Fruit fly (Drosophila melanogaster) whole organism, embryonic: Measurements from ENCODE around the gene CG17202.

Experiments used
- ATbp ChIP-seq: fragments of 200-800 bp; sonication (Bioruptor generic); optimal IDR thresholded peaks from 2 replicates; lab custom pipeline; 2017; ENCODE audit warnings: missing biosample characterization, mild to moderate bottlenecking, missing genetic modification characterization, missing genetic modification reagents
- B-H2 ChIP-seq: fragments of 200-800 bp; sonication (Bioruptor generic); optimal IDR thresholded peaks from 2 replicates; lab custom pipeline; 2018; ENCODE audit warnings: missing biosample characterization, mild to moderate bottlenecking, missing genetic modification characterization
- Bgb ChIP-seq: fragments of 200-800 bp; sonication (Bioruptor generic); IDR thresholded peaks from 2 replicates; pipeline ENCODE4 v1.3.6; 2022; ENCODE audit warnings: missing biosample characterization, missing genetic modification characterization; ENCODE audit not compliant: partially characterized antibody
- CG10462 ChIP-seq: fragments of 200-800 bp; sonication (Bioruptor generic); optimal IDR thresholded peaks from 2 replicates; lab custom pipeline; 2016; ENCODE audit warnings: missing biosample characterization, missing genetic modification characterization
- CG11696 ChIP-seq: fragments of 200-800 bp; sonication (Bioruptor generic); IDR thresholded peaks from 2 replicates; pipeline ENCODE4 v1.3.6; 2022; ENCODE audit warnings: missing biosample characterization, missing genetic modification characterization
- CG12104 ChIP-seq: fragments of 200-800 bp; sonication (Bioruptor generic); optimal IDR thresholded peaks from 3 replicates; lab custom pipeline; 2016; ENCODE audit warnings: missing biosample characterization, missing genetic modification characterization
- CG12391 ChIP-seq: fragments of 200-800 bp; sonication (Bioruptor generic); optimal IDR thresholded peaks from 3 replicates; lab custom pipeline; 2018; ENCODE audit warnings: missing biosample characterization, mild to moderate bottlenecking, missing genetic modification characterization, moderate library complexity
- CG13624 ChIP-seq: fragments of 200-800 bp; sonication (Bioruptor generic); optimal IDR thresholded peaks from 2 replicates; lab custom pipeline; 2016; ENCODE audit warnings: missing biosample characterization, missing genetic modification characterization
- CG13775 ChIP-seq: fragments of 200-800 bp; sonication (Bioruptor generic); optimal IDR thresholded peaks from 3 replicates; lab custom pipeline; 2017; ENCODE audit warnings: missing biosample characterization, mild to moderate bottlenecking, missing genetic modification characterization
- CG16815 ChIP-seq: fragments of 200-800 bp; sonication (Bioruptor generic); optimal IDR thresholded peaks from 3 replicates; lab custom pipeline; 2017; ENCODE audit warnings: missing biosample characterization, mild to moderate bottlenecking, missing genetic modification characterization
- CG17359 ChIP-seq: fragments of 200-800 bp; sonication (Bioruptor generic); optimal IDR thresholded peaks from 3 replicates; lab custom pipeline; 2018; ENCODE audit warnings: missing biosample characterization, mild to moderate bottlenecking, missing genetic modification characterization, moderate library complexity
- CG31388 ChIP-seq: fragments of 200-800 bp; sonication (Bioruptor generic); optimal IDR thresholded peaks from 2 replicates; lab custom pipeline; 2016; ENCODE audit warnings: missing biosample characterization, missing genetic modification characterization
- CG32532 ChIP-seq: fragments of 200-800 bp; sonication (Bioruptor generic); IDR thresholded peaks from 2 replicates; pipeline ENCODE4 v1.3.6; 2022; ENCODE audit warnings: missing biosample characterization, missing genetic modification characterization
- CG33213 ChIP-seq: fragments of 200-800 bp; sonication (Bioruptor generic); optimal IDR thresholded peaks from 3 replicates; lab custom pipeline; 2016; ENCODE audit warnings: missing biosample characterization, missing genetic modification characterization
- CG34224 ChIP-seq: fragments of 200-800 bp; sonication (Bioruptor generic); IDR thresholded peaks from 3 replicates; pipeline ENCODE4 v1.3.6; 2022; ENCODE audit warnings: missing biosample characterization, missing genetic modification characterization; ENCODE audit not compliant: partially characterized antibody
- CG3838 ChIP-seq: fragments of 200-800 bp; sonication (Bioruptor generic); optimal IDR thresholded peaks from 3 replicates; lab custom pipeline; 2016; ENCODE audit warnings: missing biosample characterization, missing genetic modification characterization
- CG4328 ChIP-seq: fragments of 200-800 bp; sonication (Bioruptor generic); optimal IDR thresholded peaks from 3 replicates; lab custom pipeline; 2017; ENCODE audit warnings: missing biosample characterization, missing genetic modification reagents, missing genetic modification characterization
- CG5953 ChIP-seq: fragments of 200-800 bp; sonication (Bioruptor generic); IDR thresholded peaks from 2 replicates; pipeline ENCODE4 v1.3.6; 2022; ENCODE audit warnings: missing biosample characterization, missing genetic modification characterization
- CG8089 ChIP-seq: fragments of 200-800 bp; sonication (Bioruptor generic); optimal IDR thresholded peaks from 3 replicates; lab custom pipeline; 2016; ENCODE audit warnings: missing biosample characterization, missing genetic modification characterization
- D ChIP-seq, 2 experiments: fragments of 200-800 bp in 1 of 2; fragments of >200 bp in 1 of 2; sonication (Bioruptor generic) in 1 of 2; optimal IDR thresholded peaks; 2 replicates in 1 of 2; 3 replicates in 1 of 2; lab custom pipeline; 2017; ENCODE audit warnings: mild to moderate bottlenecking in 1 of 2, missing biosample characterization in 1 of 2, missing genetic modification characterization in 1 of 2, missing genetic modification reagents in 1 of 2
- Dad ChIP-seq: fragments of 200-800 bp; sonication (Bioruptor generic); optimal IDR thresholded peaks from 3 replicates; lab custom pipeline; 2016; ENCODE audit warnings: missing biosample characterization, missing genetic modification characterization
- Eip74EF ChIP-seq, 2 experiments: fragments of 200-800 bp in 1 of 2; fragments of >200 bp in 1 of 2; sonication (Bioruptor generic) in 1 of 2; optimal IDR thresholded peaks; 2 replicates each; lab custom pipeline; 2017 to 2019; ENCODE audit warnings: missing biosample characterization in 2 of 2, missing genetic modification characterization in 2 of 2, mild to moderate bottlenecking in 1 of 2, moderate library complexity in 1 of 2
- Fer2 ChIP-seq: fragments of 200-800 bp; sonication (Bioruptor generic); optimal IDR thresholded peaks from 2 replicates; lab custom pipeline; 2018; ENCODE audit warnings: missing biosample characterization, mild to moderate bottlenecking, missing genetic modification characterization, moderate library complexity
- HHEX ChIP-seq: fragments of 200-800 bp; sonication (Bioruptor generic); optimal IDR thresholded peaks from 3 replicates; lab custom pipeline; 2017; ENCODE audit warnings: missing biosample characterization, mild to moderate bottlenecking, missing genetic modification characterization, missing genetic modification reagents
- HLH3B ChIP-seq: fragments of 200-800 bp; sonication (Bioruptor generic); IDR thresholded peaks from 2 replicates; pipeline ENCODE4 v1.3.6; 2022; ENCODE audit warnings: missing biosample characterization, missing genetic modification characterization
- NK7.1 ChIP-seq: fragments of 200-800 bp; sonication (Bioruptor generic); optimal IDR thresholded peaks from 3 replicates; lab custom pipeline; 2016; ENCODE audit warnings: missing biosample characterization, missing genetic modification characterization
- Sox102F ChIP-seq: fragments of 200-800 bp; sonication (Bioruptor generic); optimal IDR thresholded peaks from 2 replicates; lab custom pipeline; 2018; ENCODE audit warnings: missing biosample characterization, mild to moderate bottlenecking, missing genetic modification characterization, moderate library complexity
- Stat92E ChIP-seq, 3 experiments: fragments of >200 bp in 2 of 3; fragments of 200-800 bp in 1 of 3; sonication (Bioruptor generic) in 1 of 3; optimal IDR thresholded peaks; 2 replicates each; lab custom pipeline; 2017 to 2019; ENCODE audit warnings: missing biosample characterization in 3 of 3, missing genetic modification characterization in 3 of 3, mild to moderate bottlenecking in 1 of 3, moderate library complexity in 1 of 3
- YL-1 ChIP-seq: fragments of 200-800 bp; sonication (Bioruptor generic); optimal IDR thresholded peaks from 3 replicates; lab custom pipeline; 2017; ENCODE audit warnings: missing biosample characterization, mild to moderate bottlenecking, missing genetic modification characterization
- amos ChIP-seq: fragments of 200-800 bp; sonication (Bioruptor generic); IDR thresholded peaks from 2 replicates; pipeline ENCODE4 v1.3.6; 2022; ENCODE audit warnings: missing biosample characterization, missing genetic modification characterization; ENCODE audit not compliant: partially characterized antibody
- bsh ChIP-seq, 2 experiments: fragments of 200-800 bp; sonication (Bioruptor generic); optimal IDR thresholded peaks; 2 replicates each; lab custom pipeline; 2017 to 2018; ENCODE audit warnings: mild to moderate bottlenecking in 2 of 2, missing biosample characterization in 2 of 2, missing genetic modification characterization in 2 of 2, moderate library complexity in 1 of 2
- cas ChIP-seq: fragments of 200-800 bp; sonication (Bioruptor generic); IDR thresholded peaks from 2 replicates; pipeline ENCODE4 v1.3.6; 2022; ENCODE audit warnings: missing biosample characterization, missing genetic modification characterization
- cwo ChIP-seq: fragments of 200-800 bp; sonication (Bioruptor generic); optimal IDR thresholded peaks from 3 replicates; lab custom pipeline; 2017; ENCODE audit warnings: missing biosample characterization, missing genetic modification characterization, mild to moderate bottlenecking, moderate library complexity, missing genetic modification reagents
- fd3F ChIP-seq: fragments of 200-800 bp; sonication (Bioruptor generic); optimal IDR thresholded peaks from 2 replicates; lab custom pipeline; 2018; ENCODE audit warnings: missing biosample characterization, mild to moderate bottlenecking, missing genetic modification characterization, moderate library complexity
- gcm2 ChIP-seq: fragments of 200-800 bp; sonication (Bioruptor generic); optimal IDR thresholded peaks from 2 replicates; lab custom pipeline; 2016; ENCODE audit warnings: missing biosample characterization, missing genetic modification characterization
- jigr1 ChIP-seq: fragments of 200-800 bp; sonication (Bioruptor generic); IDR thresholded peaks from 3 replicates; pipeline ENCODE4 v1.3.6; 2022; ENCODE audit warnings: missing biosample characterization, missing genetic modification characterization
- kah ChIP-seq: fragments of 200-800 bp; sonication (Bioruptor generic); optimal IDR thresholded peaks from 2 replicates; lab custom pipeline; 2018; ENCODE audit warnings: missing biosample characterization, mild to moderate bottlenecking, missing genetic modification characterization
- klu ChIP-seq: fragments of 200-800 bp; sonication (Bioruptor generic); IDR thresholded peaks from 2 replicates; pipeline ENCODE4 v1.3.6; 2022; ENCODE audit warnings: missing biosample characterization, missing genetic modification characterization
- lbe ChIP-seq: fragments of 200-800 bp; sonication (Bioruptor generic); optimal IDR thresholded peaks from 2 replicates; lab custom pipeline; 2016; ENCODE audit warnings: missing biosample characterization, mild to moderate bottlenecking, missing genetic modification characterization
- lilli ChIP-seq: fragments of 200-800 bp; sonication (Bioruptor generic); optimal IDR thresholded peaks from 3 replicates; lab custom pipeline; 2016; ENCODE audit warnings: missing biosample characterization, missing genetic modification characterization
- nerfin-1 ChIP-seq: fragments of 200-800 bp; sonication (Bioruptor generic); optimal IDR thresholded peaks from 3 replicates; lab custom pipeline; 2019; ENCODE audit warnings: missing biosample characterization, mild to moderate bottlenecking, missing genetic modification characterization, moderate library complexity
- odd ChIP-seq: fragments of 200-800 bp; sonication (Bioruptor generic); optimal IDR thresholded peaks from 2 replicates; lab custom pipeline; 2017; ENCODE audit warnings: missing biosample characterization, mild to moderate bottlenecking, missing genetic modification characterization
- pan ChIP-seq, 4 experiments: fragments of >200 bp in 3 of 4; fragments of 200-800 bp in 1 of 4; sonication (Bioruptor generic) in 1 of 4; optimal IDR thresholded peaks in 3 of 4; IDR thresholded peaks in 1 of 4; 2 replicates each; pipeline versions ENCODE4 v1.3.6 to Lab custom; 2017 to 2022; ENCODE audit warnings: missing biosample characterization in 2 of 4, missing genetic modification characterization in 2 of 4, mixed read lengths in 1 of 4
- pita ChIP-seq: fragments of 200-800 bp; sonication (Bioruptor generic); optimal IDR thresholded peaks from 2 replicates; lab custom pipeline; 2017; ENCODE audit warnings: missing biosample characterization, mild to moderate bottlenecking, missing genetic modification characterization
- sens ChIP-seq: fragments of 200-800 bp; sonication (Bioruptor generic); peaks from one replicate; lab custom pipeline; 2016; ENCODE audit warnings: missing biosample characterization, missing genetic modification characterization
- sug ChIP-seq: fragments of 200-800 bp; optimal IDR thresholded peaks from 2 replicates; lab custom pipeline; 2019; ENCODE audit warnings: missing biosample characterization, mild to moderate bottlenecking, missing genetic modification characterization, moderate library complexity
- tgo ChIP-seq: fragments of 200-800 bp; sonication (Bioruptor generic); IDR thresholded peaks from 3 replicates; pipeline ENCODE4 v1.3.6; 2022; ENCODE audit warnings: missing biosample characterization, missing genetic modification characterization
- vvl ChIP-seq: fragments of 200-800 bp; sonication (Bioruptor generic); IDR thresholded peaks from 2 replicates; pipeline ENCODE4 v1.3.6; 2022; ENCODE audit warnings: missing biosample characterization, missing genetic modification characterization
- zf30C ChIP-seq: fragments of 200-800 bp; sonication (Bioruptor generic); optimal IDR thresholded peaks from 3 replicates; lab custom pipeline; 2018; ENCODE audit warnings: missing biosample characterization, mild to moderate bottlenecking, missing genetic modification characterization

CG17202 gene

DNA sequence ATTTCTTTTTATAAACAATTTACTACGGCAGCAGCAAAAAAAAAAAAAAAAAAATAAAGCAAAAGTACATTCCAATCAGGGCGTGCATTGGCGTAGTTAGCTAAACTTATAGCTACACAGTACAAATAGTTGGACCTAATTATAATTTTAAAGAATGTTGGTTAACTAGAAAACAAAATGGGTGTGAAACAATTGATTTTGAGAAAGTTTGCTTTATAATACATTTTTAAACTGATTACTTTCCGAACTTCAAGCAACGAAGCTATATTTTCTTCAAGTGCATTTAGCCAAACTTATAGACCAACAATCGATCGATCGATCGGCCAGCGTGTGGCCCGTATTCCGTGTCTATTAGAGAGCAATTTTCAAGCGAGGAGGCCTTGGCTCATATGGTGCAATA is 28.8 kb downstream of the CG17202 start (continued):
- no peak for TF ChIP-seq Eip74EF (GFP tag; optimal IDR thresholded peaks at IDR 0.05; lab: Kevin White, UChicago)
- TF ChIP-seq sug (tag; lab: Kevin White, UChicago) = no peak
- TF ChIP-seq CG16815 (GFP tag; lab: Kevin White, UChicago) = no peak
- TF ChIP-seq tgo (GFP tag; lab: Robert Waterston, UW) = peak; percentile 59; the same call in 2 of the 3 replicates
- no peak for TF ChIP-seq CG11696 (GFP tag; lab: Robert Waterston, UW)
- peak; percentile 73 for TF ChIP-seq Sox102F (GFP tag; lab: Kevin White, UChicago)
- TF ChIP-seq lilli (GFP tag; lab: Kevin White, UChicago) = no peak
- TF ChIP-seq HLH3B = peak; percentile 42; the same call in 1 of the 2 replicates
- TF ChIP-seq NK7.1 (GFP tag; lab: Kevin White, UChicago) = no peak
- TF ChIP-seq CG31388 (GFP tag; lab: Kevin White, UChicago) = no peak
- no peak for TF ChIP-seq B-H2 (GFP tag; lab: Kevin White, UChicago)
- TF ChIP-seq HHEX (GFP tag; lab: Kevin White, UChicago) = peak; percentile 0
- peak; percentile 56 for TF ChIP-seq CG17359
- TF ChIP-seq CG34224 (GFP tag; lab: Robert Waterston, UW) = no peak
- TF ChIP-seq Dad (GFP tag; lab: Kevin White, UChicago) = no peak
- no peak for TF ChIP-seq zf30C (GFP tag; lab: Kevin White, UChicago)
- no peak for TF ChIP-seq cas
- TF ChIP-seq ATbp (GFP tag; lab: Kevin White, UChicago) = no peak
- peak; percentile 6 for TF ChIP-seq odd (GFP tag; lab: Kevin White, UChicago)
- TF ChIP-seq pita (GFP tag; lab: Kevin White, UChicago) = no peak
- TF ChIP-seq nerfin-1 = no peak
- TF ChIP-seq Stat92E (GFP tag; optimal IDR thresholded peaks at IDR 0.05; lab: Kevin White, UChicago) = no peak
- TF ChIP-seq klu (GFP tag; lab: Robert Waterston, UW) = no peak
- TF ChIP-seq CG10462 (GFP tag; lab: Kevin White, UChicago) = no peak
- no peak for TF ChIP-seq Fer2
- TF ChIP-seq kah (GFP tag; lab: Kevin White, UChicago) = no peak
- no peak for TF ChIP-seq amos
- no peak for TF ChIP-seq gcm2 (GFP tag; lab: Kevin White, UChicago)
- peak; percentile 26; the same call in 1 of the 2 replicates for TF ChIP-seq vvl (GFP tag; lab: Robert Waterston, UW)
- TF ChIP-seq CG32532 = no peak
- TF ChIP-seq fd3F (GFP tag; lab: Kevin White, UChicago) = no peak
- no peak for TF ChIP-seq cwo (GFP tag; lab: Kevin White, UChicago)
- TF ChIP-seq CG8089 (GFP tag; lab: Kevin White, UChicago) = no peak
- no peak for TF ChIP-seq lbe (GFP tag; lab: Kevin White, UChicago)
- TF ChIP-seq CG3838 (GFP tag; lab: Kevin White, UChicago) = no peak
- TF ChIP-seq CG5953 (GFP tag; lab: Robert Waterston, UW) = no peak
- no peak for TF ChIP-seq D (optimal IDR thresholded peaks at IDR 0.05; lab: Kevin White, UChicago)
- no peak for TF ChIP-seq D (GFP tag; optimal IDR thresholded peaks at IDR 0.05; lab: Kevin White, UChicago)
- no peak for TF ChIP-seq CG13775 (GFP tag; lab: Kevin White, UChicago)
- no peak for TF ChIP-seq CG33213 (GFP tag; lab: Kevin White, UChicago)
- TF ChIP-seq jigr1 = no peak
- peak in 1 of 2 experiments; percentile 38 for TF ChIP-seq bsh (GFP tag; optimal IDR thresholded peaks at IDR 0.05; lab: Kevin White, UChicago)
- TF ChIP-seq CG12391 = peak; percentile 29
- no peak for TF ChIP-seq CG4328 (GFP tag; lab: Kevin White, UChicago)
- TF ChIP-seq YL-1 (GFP tag; lab: Kevin White, UChicago) = no peak
- TF ChIP-seq CG13624 (GFP tag; lab: Kevin White, UChicago) = no peak
- no peak for TF ChIP-seq CG12104 (GFP tag; lab: Kevin White, UChicago)
- peak; percentile 77 for TF ChIP-seq sens (GFP tag; lab: Kevin White, UChicago)
- no peak for TF ChIP-seq Bgb (GFP tag; lab: Robert Waterston, UW)
- no peak for TF ChIP-seq pan (optimal IDR thresholded peaks at IDR 0.05; lab: Kevin White, UChicago)
- peak in 1 of 2 experiments; percentile 67 for TF ChIP-seq pan (GFP tag; optimal IDR thresholded peaks at IDR 0.05 in 1 of 2, IDR thresholded peaks at IDR 0.05 in 1 of 2)
